Fruit fly (Drosophila melanogaster): ENCODE results near the gene Sirup.

Sirup gene

dm6 chr2L:8009283-8010211, 10.9 kb downstream of the Sirup start, which contains the start of gene CG12560:
Gene CG12560 (minus strand): TSS chr2L:8009477.
- TF ChIP-seq CG17801 (GFP tag; optimal IDR thresholded peaks at IDR 0.05; ENCODE audit: partially characterized antibody), result no peak

dm6 chr2L:8010602-8011455, 12.2 kb downstream of the Sirup start, which contains the start of the genes Glyat and Tg:
Gene Glyat (minus strand): TSS chr2L:8010652.
Gene Tg (plus strand): TSS chr2L:8011405.
- TF ChIP-seq CG17801 (GFP tag; optimal IDR thresholded peaks at IDR 0.05; ENCODE audit: partially characterized antibody), result no peak

dm6 chr2L:8012551-8012950, 13.9 kb downstream of the Sirup start:
- no peak for TF ChIP-seq CG17801 (GFP tag; optimal IDR thresholded peaks at IDR 0.05; ENCODE audit: partially characterized antibody)

DNA sequence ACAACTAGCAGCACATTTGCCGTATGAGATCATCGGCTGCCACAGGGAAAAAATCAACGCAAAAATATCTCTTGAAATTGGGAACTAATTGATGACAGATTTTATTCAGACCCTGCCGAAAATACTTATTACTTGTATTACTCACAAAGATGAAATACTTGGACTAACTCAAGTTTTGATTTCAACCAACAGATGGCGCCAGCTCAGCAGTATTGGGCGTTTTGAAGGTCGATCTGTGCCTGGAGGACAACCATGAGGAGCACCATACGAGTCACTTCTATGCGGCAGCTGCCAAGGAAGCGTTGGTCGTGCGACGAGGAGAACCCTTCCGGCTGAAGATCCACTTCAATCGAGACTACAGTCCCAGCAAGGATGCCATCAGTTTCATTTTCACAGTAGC, 25.7 kb downstream of the Sirup start:
- TF ChIP-seq CG17801 (GFP tag; optimal IDR thresholded peaks at IDR 0.05; ENCODE audit: partially characterized antibody), result no peak

DNA sequence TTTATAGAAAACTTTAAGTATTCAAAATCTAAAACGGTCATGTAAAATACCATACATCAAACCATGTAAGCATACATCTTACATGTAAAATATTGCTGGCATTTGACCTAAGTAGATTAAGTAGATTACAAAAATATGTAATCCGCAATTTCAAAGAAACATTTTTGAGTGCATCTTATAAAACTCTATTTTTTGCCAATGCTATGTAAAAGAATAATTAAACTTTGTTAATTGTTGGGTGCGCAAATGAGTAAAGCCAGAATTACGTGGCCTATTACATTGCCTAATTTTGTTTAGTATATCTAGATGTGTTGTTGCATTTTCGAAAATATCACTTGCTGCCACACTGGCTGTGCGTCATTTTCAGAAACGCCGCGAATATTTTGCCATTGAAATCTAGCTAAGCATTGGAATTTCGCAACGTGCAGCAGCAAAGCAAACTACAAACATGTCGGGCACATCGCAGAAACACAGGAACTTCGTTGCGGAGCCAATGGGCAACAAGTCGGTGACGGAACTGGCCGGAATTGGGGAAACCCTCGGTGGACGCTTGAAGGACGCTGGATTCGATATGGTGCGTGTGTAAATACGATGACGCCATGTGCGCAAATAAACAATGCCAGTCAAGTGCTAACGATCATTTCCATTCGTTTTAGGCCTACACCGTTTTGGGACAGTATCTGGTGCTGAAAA, 30.6 kb downstream of the Sirup start, which contains the start of gene baf:
Gene baf, plus strand, starts transcription at position 303 of the 693 bp plus-strand sequence.
- no peak for TF ChIP-seq CG17801 (GFP tag; optimal IDR thresholded peaks at IDR 0.05; ENCODE audit: partially characterized antibody)

dm6 chr2L:8030102-8030501, 31.4 kb downstream of the Sirup start:
- no peak for TF ChIP-seq CG17801 (GFP tag; optimal IDR thresholded peaks at IDR 0.05; ENCODE audit: partially characterized antibody)

DNA sequence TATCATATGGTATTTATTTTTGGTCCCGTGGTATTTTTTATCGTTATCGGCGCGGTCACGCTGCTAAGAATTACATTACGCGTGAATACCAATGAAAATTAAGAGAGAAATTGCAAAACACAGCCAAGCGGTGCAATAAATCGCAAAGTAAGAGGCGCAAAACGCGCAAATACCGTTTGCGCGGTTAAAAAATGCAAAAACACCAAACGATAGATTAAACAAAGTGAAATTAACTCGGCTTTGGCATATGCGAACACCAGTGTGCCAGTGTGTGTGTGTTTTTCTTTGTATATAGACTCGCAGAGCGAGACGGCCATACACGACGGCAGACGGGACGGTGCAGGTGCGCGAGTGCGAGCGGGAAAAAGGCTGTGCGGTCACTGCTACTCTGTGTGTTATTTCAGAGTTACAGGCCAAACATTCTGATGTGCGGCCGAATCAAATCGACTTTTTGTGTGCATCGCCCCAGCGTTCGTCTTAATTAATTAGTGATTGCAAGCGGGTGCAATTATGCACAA, 32.1 kb downstream of the Sirup start, which contains the start of gene Cka:
Gene Cka, plus strand, starts transcription at position 29 of the 518 bp plus-strand sequence.
- TF ChIP-seq CG17801 (GFP tag; optimal IDR thresholded peaks at IDR 0.05; ENCODE audit: partially characterized antibody), result no peak

DNA sequence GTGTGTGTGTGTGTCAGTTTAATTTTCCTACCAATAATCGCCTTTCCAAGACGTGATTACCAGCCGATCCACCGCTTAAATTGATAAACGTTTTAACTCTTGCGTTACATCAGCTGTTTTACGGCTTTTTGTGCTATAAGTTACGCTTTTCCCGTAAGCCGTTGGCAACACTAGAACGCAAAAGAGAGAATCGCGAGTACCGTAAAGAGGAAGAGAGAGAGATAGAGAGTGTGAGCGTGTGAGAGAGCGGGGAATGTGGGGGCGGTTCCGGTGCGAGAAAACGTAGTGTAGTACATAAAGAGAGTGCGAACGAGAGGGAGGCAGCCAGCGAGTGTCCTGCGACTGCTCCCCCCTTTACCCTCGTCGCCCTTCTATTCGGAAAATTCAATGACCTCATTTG, 32.9 kb downstream of the Sirup start:
- peak; percentile 42 for TF ChIP-seq CG17801 (GFP tag; optimal IDR thresholded peaks at IDR 0.05; ENCODE audit: partially characterized antibody)

DNA sequence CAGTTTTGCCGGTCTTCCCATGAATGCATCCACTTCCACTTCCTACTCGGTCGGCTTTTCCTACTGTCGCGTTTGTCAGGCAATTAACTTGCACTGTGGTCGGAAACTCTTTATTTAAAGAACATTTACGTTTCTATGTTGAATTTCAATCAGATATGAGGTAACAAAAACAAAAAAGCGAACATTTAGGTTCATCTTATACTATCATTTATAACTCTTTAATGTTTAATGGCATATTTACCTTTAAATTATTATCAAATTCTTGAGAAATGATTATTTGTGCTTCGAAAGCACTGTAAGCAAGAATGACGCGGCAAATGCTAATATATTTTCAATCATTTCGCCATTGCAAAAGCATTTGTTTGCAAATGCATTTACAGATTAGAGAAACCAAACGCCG, 35.1 kb downstream of the Sirup start:
- TF ChIP-seq CG17801 (GFP tag; optimal IDR thresholded peaks at IDR 0.05; ENCODE audit: partially characterized antibody), result no peak

DNA sequence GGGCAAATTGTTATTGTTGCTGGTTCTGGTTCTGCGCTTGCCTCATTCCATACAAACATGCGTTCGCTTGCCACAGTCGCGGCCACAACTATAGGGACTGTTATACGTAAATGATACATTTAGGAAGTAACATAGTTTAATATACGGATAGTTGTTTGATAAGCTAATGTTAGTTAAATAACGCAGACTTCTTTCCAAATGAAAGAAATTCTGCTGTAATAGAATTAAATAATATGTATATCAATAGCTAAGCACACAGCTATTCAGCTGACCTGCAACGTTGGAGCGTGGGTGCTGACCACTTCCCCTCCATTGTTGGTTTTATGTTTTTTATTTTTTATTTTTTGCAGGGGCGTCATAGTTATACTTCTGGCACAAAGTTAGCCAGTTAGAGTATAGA, 36.1 kb downstream of the Sirup start:
- TF ChIP-seq CG17801 (GFP tag; optimal IDR thresholded peaks at IDR 0.05; ENCODE audit: partially characterized antibody), result peak; percentile 26

- TF ChIP-seq CG17801 (GFP tag; optimal IDR thresholded peaks at IDR 0.05; ENCODE audit: partially characterized antibody), result no peak
Observed at dm6 chr2L:8039688-8040087, 41.0 kb downstream of the Sirup start, which contains the start of gene CG7367. Gene CG7367 (minus strand): TSS chr2L:8039788.

DNA sequence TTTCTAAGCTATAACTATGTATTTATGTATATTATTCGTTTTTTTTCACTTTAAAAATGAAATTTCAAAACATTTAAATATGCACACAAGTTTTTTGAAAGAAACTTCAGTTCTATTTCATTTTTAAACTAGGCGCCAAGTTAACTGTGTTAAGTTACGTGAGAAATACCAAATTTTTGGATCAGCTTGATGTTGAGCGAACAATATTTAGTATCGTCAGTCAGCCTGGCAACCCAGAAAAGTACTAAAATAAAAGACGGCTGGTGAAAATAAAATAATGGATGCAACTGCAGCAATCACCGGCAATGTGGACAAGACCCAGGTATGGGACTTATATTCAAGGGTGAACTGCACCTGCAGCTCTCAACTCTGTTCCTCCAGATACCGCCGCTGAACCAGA, 42.2 kb downstream of the Sirup start, which contains the start of gene CCDC53:
Gene CCDC53, plus strand, starts transcription at position 235 of the 400 bp plus-strand sequence.
- no peak for TF ChIP-seq CG17801 (GFP tag; optimal IDR thresholded peaks at IDR 0.05; ENCODE audit: partially characterized antibody)

DNA sequence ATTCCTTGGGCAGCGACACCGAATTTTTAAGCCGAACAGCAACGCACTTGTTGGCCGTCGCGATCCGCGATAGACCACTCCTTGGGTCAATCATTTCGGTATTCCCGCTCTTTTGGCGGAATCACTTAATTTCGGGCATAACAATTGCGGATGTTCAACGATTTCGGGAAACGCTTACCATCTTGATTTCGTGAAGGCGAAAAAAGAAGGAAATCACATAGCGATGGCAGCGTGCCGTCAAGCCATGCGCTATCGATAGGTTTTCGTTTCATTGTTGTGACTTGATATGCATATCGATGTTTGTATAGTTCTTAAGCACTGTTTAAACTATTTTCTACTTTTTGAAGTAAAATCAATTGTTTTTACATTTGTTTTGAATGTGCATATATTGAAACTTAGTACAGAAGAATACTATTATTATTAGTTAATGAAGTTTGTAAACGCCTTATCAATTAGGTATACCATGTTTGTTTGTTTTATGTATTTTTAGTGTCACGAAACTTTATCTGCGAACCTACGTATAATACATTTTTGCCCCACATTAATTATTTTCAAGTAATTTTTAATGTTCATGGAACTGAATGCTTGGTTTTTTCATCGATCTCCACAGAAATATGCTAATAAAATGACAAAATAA, 44.1 kb downstream of the Sirup start, which contains the start of gene RpL36A:
Gene RpL36A, minus strand, starts transcription at position 265 of the 637 bp plus-strand sequence.
- peak; percentile 65 for TF ChIP-seq CG17801 (GFP tag; optimal IDR thresholded peaks at IDR 0.05; ENCODE audit: partially characterized antibody)

dm6 chr2L:8043282-8043668, 44.6 kb downstream of the Sirup start, which contains the start of gene Megf8:
Gene Megf8 (plus strand): TSS chr2L:8043471.
- TF ChIP-seq CG17801 (GFP tag; optimal IDR thresholded peaks at IDR 0.05; ENCODE audit: partially characterized antibody), result peak; percentile 7
